Fruit fly (Drosophila melanogaster) whole organism, larva: ENCODE data around the gene eEF1alpha2.
A peak's percentile ranks its signal among the peaks of the same experiment; 100 is the strongest.

Experiments
- noc ChIP-seq: fragments of 200-800 bp; sonication (Bioruptor generic); optimal IDR thresholded peaks from 3 replicates; lab custom pipeline; 2019; ENCODE audit warnings: missing biosample characterization, mild to moderate bottlenecking, missing genetic modification characterization, moderate library complexity

eEF1alpha2 gene

dm6 chr3R:31748093-31748996, 10.1 kb downstream of the eEF1alpha2 start:
- TF ChIP-seq noc (tag; lab: Kevin White, UChicago): peak; percentile 61

dm6 chr3R:31754605-31755004, 16.3 kb downstream of the eEF1alpha2 start, which contains the start of gene salt:
Gene salt, minus strand, starts transcription at chr3R:31754705.
- TF ChIP-seq noc (tag; lab: Kevin White, UChicago): no peak

dm6 chr3R:31758587-31759167, 20.4 kb downstream of the eEF1alpha2 start, which contains the start of gene CG2187:
Gene CG2187, minus strand, starts transcription at chr3R:31758637.
- peak; percentile 79 for TF ChIP-seq noc (tag; lab: Kevin White, UChicago)

- TF ChIP-seq noc (tag; lab: Kevin White, UChicago): peak; percentile 4
Measured at dm6 chr3R:31761529-31762009, 23.3 kb downstream of the eEF1alpha2 start, which contains the start of gene Smvt. Gene Smvt, minus strand, starts transcription at chr3R:31761579.

dm6 chr3R:31762672-31763071, 24.4 kb downstream of the eEF1alpha2 start:
- no peak for TF ChIP-seq noc (tag; lab: Kevin White, UChicago)

- no peak for TF ChIP-seq noc (tag; lab: Kevin White, UChicago)
Measured at dm6 chr3R:31764672-31765071, 26.4 kb downstream of the eEF1alpha2 start, which contains the start of gene CG2150. Gene CG2150, minus strand, starts transcription at chr3R:31764772.

- no peak for TF ChIP-seq noc (tag; lab: Kevin White, UChicago)
Measured at dm6 chr3R:31765145-31765544, 26.9 kb downstream of the eEF1alpha2 start.

dm6 chr3R:31767528-31767927, 29.3 kb downstream of the eEF1alpha2 start:
- no peak for TF ChIP-seq noc (tag; lab: Kevin White, UChicago)

- TF ChIP-seq noc (tag; lab: Kevin White, UChicago): no peak
Measured at dm6 chr3R:31768198-31768597, 29.9 kb downstream of the eEF1alpha2 start.

dm6 chr3R:31771790-31772576, 33.7 kb downstream of the eEF1alpha2 start, which contains the start of the genes betaGlu and sip3:
Gene betaGlu, minus strand, starts transcription at chr3R:31771848.
Gene sip3, plus strand, starts transcription at chr3R:31772219.
- TF ChIP-seq noc (tag; lab: Kevin White, UChicago): no peak

dm6 chr3R:31776583-31777362, 38.5 kb downstream of the eEF1alpha2 start, which contains the start of the genes CG2126 and faf:
Gene CG2126, minus strand, starts transcription at chr3R:31776652.
Gene faf, plus strand, starts transcription at chr3R:31777020.
- peak; percentile 66 for TF ChIP-seq noc (tag; lab: Kevin White, UChicago)

- no peak for TF ChIP-seq noc (tag; lab: Kevin White, UChicago)
Measured at dm6 chr3R:31777482-31778165, 39.4 kb downstream of the eEF1alpha2 start.
